Fruit fly (Drosophila melanogaster) whole organism, embryonic: ENCODE measurements around the gene CG43894.

Experiments
- Ada2b ChIP-seq: fragments of 200-800 bp; sonication (Bioruptor generic); IDR thresholded peaks from 2 replicates; pipeline ENCODE4 v1.3.6; 2022; ENCODE audit warnings: missing biosample characterization, missing genetic modification characterization
- CG13123 ChIP-seq: fragments of 200-800 bp; sonication (Bioruptor generic); optimal IDR thresholded peaks from 2 replicates; lab custom pipeline; 2016; ENCODE audit warnings: missing biosample characterization, missing genetic modification characterization
- CG13894 ChIP-seq: fragments of 200-800 bp; sonication (Bioruptor generic); optimal IDR thresholded peaks from 3 replicates; lab custom pipeline; 2018; ENCODE audit warnings: missing biosample characterization, mild to moderate bottlenecking, missing genetic modification characterization, moderate library complexity
- CG15011 ChIP-seq: fragments of 200-800 bp; sonication (Bioruptor generic); optimal IDR thresholded peaks from 3 replicates; lab custom pipeline; 2018; ENCODE audit warnings: missing biosample characterization, mild to moderate bottlenecking, missing genetic modification characterization
- CG15601 ChIP-seq: fragments of 200-800 bp; sonication (Bioruptor generic); optimal IDR thresholded peaks from 3 replicates; lab custom pipeline; 2019; ENCODE audit warnings: missing biosample characterization, mild to moderate bottlenecking, missing genetic modification characterization, moderate library complexity
- CG1603 ChIP-seq: fragments of 200-800 bp; sonication (Bioruptor generic); optimal IDR thresholded peaks from 2 replicates; lab custom pipeline; 2019; ENCODE audit warnings: missing biosample characterization, mild to moderate bottlenecking, missing genetic modification characterization, moderate library complexity
- CG16863 ChIP-seq: fragments of 200-800 bp; sonication (Bioruptor generic); optimal IDR thresholded peaks from 3 replicates; lab custom pipeline; 2016; ENCODE audit warnings: missing biosample characterization, missing genetic modification characterization
- CG17186 ChIP-seq: fragments of 200-800 bp; sonication (Bioruptor generic); optimal IDR thresholded peaks from 3 replicates; lab custom pipeline; 2017; ENCODE audit warnings: missing biosample characterization, missing genetic modification reagents, missing genetic modification characterization
- CG1832 ChIP-seq: fragments of 200-800 bp; sonication (Bioruptor generic); optimal IDR thresholded peaks from 2 replicates; lab custom pipeline; 2017; ENCODE audit warnings: missing biosample characterization, mild to moderate bottlenecking, missing genetic modification characterization, inconsistent platforms
- CG2199 ChIP-seq: fragments of 200-800 bp; sonication (Bioruptor generic); IDR thresholded peaks from 3 replicates; pipeline ENCODE4 v1.3.6; 2022; ENCODE audit warnings: missing biosample characterization, missing genetic modification characterization
- CG2678 ChIP-seq: fragments of 200-800 bp; sonication (Bioruptor generic); optimal IDR thresholded peaks from 3 replicates; lab custom pipeline; 2019; ENCODE audit warnings: missing biosample characterization, mild to moderate bottlenecking, missing genetic modification characterization, moderate library complexity
- CG30431 ChIP-seq: fragments of 200-800 bp; sonication (Bioruptor generic); optimal IDR thresholded peaks from 2 replicates; lab custom pipeline; 2017; ENCODE audit warnings: missing biosample characterization, missing genetic modification characterization
- CG3838 ChIP-seq: fragments of 200-800 bp; sonication (Bioruptor generic); optimal IDR thresholded peaks from 3 replicates; lab custom pipeline; 2016; ENCODE audit warnings: missing biosample characterization, missing genetic modification characterization
- CG4730 ChIP-seq: fragments of 200-800 bp; sonication (Bioruptor generic); IDR thresholded peaks from 2 replicates; pipeline ENCODE4 v1.3.6; 2022; ENCODE audit warnings: missing biosample characterization, missing genetic modification characterization
- CG6683 ChIP-seq: fragments of 200-800 bp; sonication (Bioruptor generic); optimal IDR thresholded peaks from 2 replicates; lab custom pipeline; 2017; ENCODE audit warnings: missing biosample characterization, mild to moderate bottlenecking, missing genetic modification characterization, missing genetic modification reagents
- CG8281 ChIP-seq: fragments of 200-800 bp; sonication (Bioruptor generic); optimal IDR thresholded peaks from 2 replicates; lab custom pipeline; 2018; ENCODE audit warnings: missing biosample characterization, mild to moderate bottlenecking, missing genetic modification characterization, moderate library complexity
- CG8944 ChIP-seq: fragments of 200-800 bp; sonication (Bioruptor generic); optimal IDR thresholded peaks from 3 replicates; lab custom pipeline; 2016; ENCODE audit warnings: missing biosample characterization, missing genetic modification characterization
- CG9727 ChIP-seq: fragments of 200-800 bp; sonication (Bioruptor generic); optimal IDR thresholded peaks from 3 replicates; lab custom pipeline; 2017; ENCODE audit warnings: missing biosample characterization, mild to moderate bottlenecking, missing genetic modification characterization
- CG9817 ChIP-seq: fragments of 200-800 bp; sonication (Bioruptor generic); optimal IDR thresholded peaks from 2 replicates; lab custom pipeline; 2018; ENCODE audit warnings: missing biosample characterization, mild to moderate bottlenecking, missing genetic modification characterization, moderate library complexity
- Gsc ChIP-seq: fragments of 200-800 bp; sonication (Bioruptor generic); IDR thresholded peaks from 2 replicates; pipeline ENCODE4 v1.3.6; 2022; ENCODE audit warnings: missing biosample characterization, missing genetic modification characterization
- HHEX ChIP-seq: fragments of 200-800 bp; sonication (Bioruptor generic); optimal IDR thresholded peaks from 3 replicates; lab custom pipeline; 2017; ENCODE audit warnings: missing biosample characterization, mild to moderate bottlenecking, missing genetic modification characterization, missing genetic modification reagents
- Hand ChIP-seq: fragments of 200-800 bp; sonication (Bioruptor generic); optimal IDR thresholded peaks from 2 replicates; lab custom pipeline; 2017; ENCODE audit warnings: mild to moderate bottlenecking, missing biosample characterization, missing genetic modification reagents, missing genetic modification characterization
- HmgD ChIP-seq: fragments of 200-800 bp; sonication (Bioruptor generic); optimal IDR thresholded peaks from 3 replicates; lab custom pipeline; 2016; ENCODE audit warnings: missing biosample characterization, missing genetic modification characterization
- Hmx ChIP-seq: fragments of 200-800 bp; sonication (Bioruptor generic); optimal IDR thresholded peaks from 2 replicates; lab custom pipeline; 2016; ENCODE audit warnings: missing biosample characterization, missing genetic modification characterization
- Lim3 ChIP-seq: fragments of 200-800 bp; sonication (Bioruptor generic); IDR thresholded peaks from 2 replicates; pipeline ENCODE4 v1.3.6; 2022; ENCODE audit warnings: missing biosample characterization, missing genetic modification characterization
- Lpt ChIP-seq: fragments of >200 bp; optimal IDR thresholded peaks from 2 replicates; lab custom pipeline; 2018; ENCODE audit warnings: missing biosample characterization, missing genetic modification characterization
- Sin3A ChIP-seq: fragments of >200 bp; optimal IDR thresholded peaks from 2 replicates; lab custom pipeline; 2018
- Sox102F ChIP-seq: fragments of 200-800 bp; sonication (Bioruptor generic); optimal IDR thresholded peaks from 2 replicates; lab custom pipeline; 2018; ENCODE audit warnings: missing biosample characterization, mild to moderate bottlenecking, missing genetic modification characterization, moderate library complexity
- Xbp1 ChIP-seq: fragments of 200-800 bp; sonication (Bioruptor generic); optimal IDR thresholded peaks from 3 replicates; lab custom pipeline; 2016; ENCODE audit warnings: missing biosample characterization, mild to moderate bottlenecking, missing genetic modification characterization
- abd-A ChIP-seq: fragments of 200-800 bp; sonication (Bioruptor generic); optimal IDR thresholded peaks from 3 replicates; lab custom pipeline; 2019; ENCODE audit warnings: missing biosample characterization, mild to moderate bottlenecking, missing genetic modification characterization, moderate library complexity
- amos ChIP-seq: fragments of 200-800 bp; sonication (Bioruptor generic); IDR thresholded peaks from 2 replicates; pipeline ENCODE4 v1.3.6; 2022; ENCODE audit warnings: missing biosample characterization, missing genetic modification characterization; ENCODE audit not compliant: partially characterized antibody
- az2 ChIP-seq: fragments of 200-800 bp; sonication (Bioruptor generic); optimal IDR thresholded peaks from 3 replicates; lab custom pipeline; 2016; ENCODE audit warnings: missing biosample characterization, missing genetic modification characterization
- br ChIP-seq: fragments of >200 bp; optimal IDR thresholded peaks from 2 replicates; lab custom pipeline; 2017
- btn ChIP-seq: fragments of 200-800 bp; sonication (Bioruptor generic); optimal IDR thresholded peaks from 2 replicates; lab custom pipeline; 2016; ENCODE audit warnings: missing biosample characterization, missing genetic modification characterization
- chif ChIP-seq, 2 experiments: fragments of 200-800 bp; sonication (Bioruptor generic); optimal IDR thresholded peaks; 3 replicates each; lab custom pipeline; 2016; ENCODE audit warnings: missing biosample characterization in 2 of 2, missing genetic modification characterization in 2 of 2
- chinmo ChIP-seq: fragments of 200-800 bp; sonication (Bioruptor generic); IDR thresholded peaks from 4 replicates; pipeline ENCODE4 v1.3.6; 2022; ENCODE audit warnings: missing biosample characterization, missing genetic modification characterization; ENCODE audit not compliant: partially characterized antibody
- corto ChIP-seq: fragments of 200-800 bp; sonication (Bioruptor generic); optimal IDR thresholded peaks from 2 replicates; lab custom pipeline; 2016; ENCODE audit warnings: missing biosample characterization, mild to moderate bottlenecking, missing genetic modification characterization, moderate library complexity
- croc ChIP-seq: fragments of 200-800 bp; sonication (Bioruptor generic); conservative IDR thresholded peaks from 3 replicates; pipeline ENCODE4 v1.3.6; 2022; ENCODE audit warnings: missing biosample characterization, missing genetic modification characterization
- emc ChIP-seq: fragments of 200-800 bp; sonication (Bioruptor generic); optimal IDR thresholded peaks from 2 replicates; lab custom pipeline; 2016; ENCODE audit warnings: missing biosample characterization, missing genetic modification characterization
- ind ChIP-seq: fragments of 200-800 bp; sonication (Bioruptor generic); optimal IDR thresholded peaks from 3 replicates; lab custom pipeline; 2016; ENCODE audit warnings: missing biosample characterization, missing genetic modification characterization
- jigr1 ChIP-seq: fragments of 200-800 bp; sonication (Bioruptor generic); IDR thresholded peaks from 3 replicates; pipeline ENCODE4 v1.3.6; 2022; ENCODE audit warnings: missing biosample characterization, missing genetic modification characterization
- lmd ChIP-seq: fragments of 200-800 bp; sonication (Bioruptor generic); IDR thresholded peaks from 2 replicates; pipeline ENCODE4 v1.3.6; 2022; ENCODE audit warnings: missing biosample characterization, missing genetic modification characterization
- oc ChIP-seq: fragments of 200-800 bp; sonication (Bioruptor generic); optimal IDR thresholded peaks from 2 replicates; lab custom pipeline; 2018; ENCODE audit warnings: missing biosample characterization, mild to moderate bottlenecking, missing genetic modification characterization, moderate library complexity
- pb ChIP-seq: fragments of 200-800 bp; sonication (Bioruptor generic); optimal IDR thresholded peaks from 3 replicates; lab custom pipeline; 2016; ENCODE audit warnings: missing biosample characterization, missing genetic modification characterization
- row ChIP-seq: fragments of 200-800 bp; sonication (Bioruptor generic); IDR thresholded peaks from 3 replicates; pipeline ENCODE4 v1.3.6; 2022; ENCODE audit warnings: missing biosample characterization, missing genetic modification characterization
- run ChIP-seq: fragments of 200-800 bp; sonication (Bioruptor generic); optimal IDR thresholded peaks from 3 replicates; lab custom pipeline; 2018; ENCODE audit warnings: missing biosample characterization, mild to moderate bottlenecking, missing genetic modification characterization
- so ChIP-seq: fragments of 200-800 bp; sonication (Bioruptor generic); IDR thresholded peaks from 3 replicates; pipeline ENCODE4 v1.3.6; 2022; ENCODE audit warnings: missing biosample characterization, missing genetic modification characterization
- tgo ChIP-seq: fragments of 200-800 bp; sonication (Bioruptor generic); IDR thresholded peaks from 3 replicates; pipeline ENCODE4 v1.3.6; 2022; ENCODE audit warnings: missing biosample characterization, missing genetic modification characterization
- tna ChIP-seq: fragments of 200-800 bp; sonication (Bioruptor generic); IDR thresholded peaks from 2 replicates; pipeline ENCODE4 v1.3.6; 2022; ENCODE audit warnings: missing biosample characterization, missing genetic modification characterization; ENCODE audit not compliant: partially characterized antibody
- zen2 ChIP-seq: fragments of 200-800 bp; sonication (Bioruptor generic); IDR thresholded peaks from 3 replicates; pipeline ENCODE4 v1.3.6; 2022; ENCODE audit warnings: missing biosample characterization, missing genetic modification characterization; ENCODE audit not compliant: partially characterized antibody

The CG43894 gene

dm6 chr3L:12843056-12843799 is 46.3 kb upstream of the CG43894 start, which contains the start of gene nebu (continued):
- TF ChIP-seq CG13123 (GFP tag; lab: Kevin White, UChicago) (peak; percentile 81), CG3838 (GFP tag; lab: Kevin White, UChicago) (peak; percentile 88), pb (GFP tag; lab: Kevin White, UChicago) (peak; percentile 91), CG2678 (tag; lab: Kevin White, UChicago) (peak; percentile 97), corto (GFP tag; lab: Kevin White, UChicago) (peak; percentile 98), lmd (GFP tag; lab: Robert Waterston, UW) (peak; percentile 97; the same call in 1 of the 2 replicates), CG17186 (GFP tag; lab: Kevin White, UChicago) (peak; percentile 52), Hand (peak; percentile 97), CG2199 (GFP tag; lab: Robert Waterston, UW) (peak; percentile 68; the same call in 2 of the 3 replicates), CG16863 (peak; percentile 93), CG9727 (peak; percentile 96), chinmo (GFP tag; lab: Robert Waterston, UW) (no peak), CG15601 (tag; lab: Kevin White, UChicago) (peak; percentile 75), amos (GFP tag; lab: Robert Waterston, UW) (no peak), CG15011 (GFP tag; lab: Kevin White, UChicago) (peak; percentile 91), so (GFP tag; lab: Robert Waterston, UW) (peak; percentile 96), croc (peak; percentile 80), CG4730 (GFP tag; lab: Robert Waterston, UW) (no peak; the same call in 1 of the 2 replicates), Ada2b (GFP tag; lab: Robert Waterston, UW) (peak; percentile 96), CG30431 (peak; percentile 84), oc (tag; lab: Kevin White, UChicago) (no peak), CG9817 (tag; lab: Kevin White, UChicago) (peak; percentile 97), Lim3 (GFP tag; lab: Robert Waterston, UW) (peak; percentile 80; the same call in 1 of the 2 replicates), Lpt (GFP tag; lab: Kevin White, UChicago) (no peak), btn (GFP tag; lab: Kevin White, UChicago) (peak; percentile 81), CG8281 (tag; lab: Kevin White, UChicago) (peak; percentile 65), CG13894 (tag; lab: Kevin White, UChicago) (peak; percentile 98), Sox102F (GFP tag; lab: Kevin White, UChicago) (peak; percentile 95), tgo (GFP tag; lab: Robert Waterston, UW) (peak; percentile 96), HHEX (GFP tag; lab: Kevin White, UChicago) (peak; percentile 97), ind (GFP tag; lab: Kevin White, UChicago) (peak; percentile 97), az2 (peak; percentile 93), run (tag; lab: Kevin White, UChicago) (peak; percentile 84), chif (GFP tag; optimal IDR thresholded peaks at IDR 0.05; lab: Kevin White, UChicago) (peak; percentile 92 to 95), br (lab: Kevin White, UChicago) (no peak), CG6683 (GFP tag; lab: Kevin White, UChicago) (peak; percentile 95), zen2 (no peak), Sin3A (lab: Kevin White, UChicago) (no peak), CG8944 (peak; percentile 97), Hmx (peak; percentile 89), Gsc (GFP tag; lab: Robert Waterston, UW) (no peak), jigr1 (GFP tag; lab: Robert Waterston, UW) (no peak; the same call in 2 of the 3 replicates), abd-A (tag; lab: Kevin White, UChicago) (peak; percentile 90), emc (GFP tag; lab: Kevin White, UChicago) (peak; percentile 96), tna (GFP tag; lab: Robert Waterston, UW) (no peak), Xbp1 (GFP tag; lab: Kevin White, UChicago) (peak; percentile 96), row (peak; percentile 98), CG1832 (no peak), CG1603 (tag; lab: Kevin White, UChicago) (peak; percentile 91), HmgD (peak; percentile 97)
